Worm (Caenorhabditis elegans): ENCODE results near the gene F18E9.8.

F18E9.8 gene

DNA sequence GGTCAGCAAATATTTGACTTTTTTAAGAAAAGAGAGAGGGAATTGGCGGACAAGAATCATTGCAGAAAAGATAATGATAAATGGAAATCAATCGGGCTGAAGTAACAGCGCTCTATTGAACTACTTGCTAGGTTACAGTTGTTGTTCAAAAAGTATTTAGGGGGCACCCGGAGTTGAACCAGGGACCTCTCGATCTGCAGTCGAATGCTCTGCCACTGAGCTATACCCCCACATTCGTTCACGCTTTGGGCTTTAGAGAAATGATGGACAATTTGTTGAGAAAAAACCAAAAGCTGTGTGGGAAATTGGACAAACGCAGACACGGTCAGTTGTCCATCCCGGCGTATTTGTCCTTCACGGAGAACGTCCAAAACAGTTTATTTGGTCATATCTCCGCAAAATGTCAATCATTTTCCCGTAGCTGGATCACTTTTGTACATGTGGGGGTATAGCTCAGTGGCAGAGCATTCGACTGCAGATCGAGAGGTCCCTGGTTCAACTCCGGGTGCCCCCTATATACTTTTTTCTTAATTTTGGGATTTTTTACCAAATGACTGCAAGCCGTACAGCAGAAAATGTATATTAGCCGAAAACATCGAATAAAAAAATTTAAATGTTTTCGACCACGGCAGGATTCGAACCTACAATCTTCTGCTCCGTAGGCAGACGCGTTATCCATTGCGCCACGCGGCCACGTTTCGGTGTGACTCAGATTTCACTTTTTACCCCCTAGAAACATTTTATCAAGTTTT is 42.7 kb upstream of the F18E9.8 start (continued):
- no peak for TF ChIP-seq dpff-1 (tag; optimal IDR thresholded peaks at IDR 0.05)
- peak; percentile 61 for TF ChIP-seq pbrm-1 (GFP tag; IDR thresholded peaks at IDR 0.05)
- TF ChIP-seq T07F8.4 (tag; optimal IDR thresholded peaks at IDR 0.05) = no peak
- no peak for TF ChIP-seq efl-1 (GFP tag; optimal IDR thresholded peaks at IDR 0.05)
- no peak for TF ChIP-seq F49E8.2 (tag; optimal IDR thresholded peaks at IDR 0.05; ENCODE audit: insufficient read depth)
- TF ChIP-seq akir-1 (GFP tag; optimal IDR thresholded peaks at IDR 0.05) = no peak
- no peak for TF ChIP-seq madf-6 (GFP tag; IDR thresholded peaks at IDR 0.05)
- peak; percentile 9; the same call in 1 of the 2 replicates for TF ChIP-seq hmg-20 (GFP tag; IDR thresholded peaks at IDR 0.05)
- TF ChIP-seq ceh-91 (GFP tag; IDR thresholded peaks at IDR 0.05) = no peak
- TF ChIP-seq cebp-2 (GFP tag; IDR thresholded peaks at IDR 0.05) = no peak
- TF ChIP-seq ztf-6 (GFP tag; IDR thresholded peaks at IDR 0.05) = no peak
- 0 out of 2 replicates have a peak, but pooled peaks have one; percentile 64 for TF ChIP-seq ekl-4 (GFP tag; IDR thresholded peaks at IDR 0.05)
- TF ChIP-seq zim-3 (tag; optimal IDR thresholded peaks at IDR 0.05) = no peak
- peak; percentile 23 for TF ChIP-seq gei-17 (GFP tag; optimal IDR thresholded peaks at IDR 0.05)
- peak; percentile 49 for TF ChIP-seq zfh-2 (GFP tag; conservative IDR thresholded peaks at IDR 0.05)
- TF ChIP-seq F52B5.7 (tag; optimal IDR thresholded peaks at IDR 0.05) = no peak
- TF ChIP-seq let-607 (tag; optimal IDR thresholded peaks at IDR 0.05) = peak in 1 of 2 experiments; percentile 34
- TF ChIP-seq hlh-12 (tag; optimal IDR thresholded peaks at IDR 0.05) = no peak
- TF ChIP-seq ets-4 (GFP tag; optimal IDR thresholded peaks at IDR 0.05) = no peak
- no peak for TF ChIP-seq F57A8.1 (GFP tag; optimal IDR thresholded peaks at IDR 0.05)
- TF ChIP-seq lin-26 (GFP tag; IDR thresholded peaks at IDR 0.05) = peak; percentile 88
- TF ChIP-seq madf-8 (GFP tag; conservative IDR thresholded peaks at IDR 0.05) = no peak
- peak; percentile 56 for TF ChIP-seq sptf-2 (GFP tag; optimal IDR thresholded peaks at IDR 0.05)
- no peak for TF ChIP-seq nhr-179 (tag; optimal IDR thresholded peaks at IDR 0.05)
- TF ChIP-seq mcd-1 (GFP tag; IDR thresholded peaks at IDR 0.05) = peak; percentile 73
- TF ChIP-seq egl-44 (GFP tag; IDR thresholded peaks at IDR 0.05) = no peak
- no peak for TF ChIP-seq ceh-79 (tag; optimal IDR thresholded peaks at IDR 0.05)
- peak; percentile 23 for TF ChIP-seq repo-1 (tag; optimal IDR thresholded peaks at IDR 0.05)
- TF ChIP-seq nfya-2 (GFP tag; IDR thresholded peaks at IDR 0.05) = 0 out of 2 replicates have a peak, but pooled peaks have one; percentile 25
- TF ChIP-seq egl-18 (GFP tag; IDR thresholded peaks at IDR 0.05) = no peak
- TF ChIP-seq F33H1.4 (GFP tag; IDR thresholded peaks at IDR 0.05) = no peak
- TF ChIP-seq nhr-90 (tag; optimal IDR thresholded peaks at IDR 0.05) = peak; percentile 64
- no peak for TF ChIP-seq lag-1 (GFP tag; IDR thresholded peaks at IDR 0.05)
- no peak for TF ChIP-seq sdz-38 (tag; optimal IDR thresholded peaks at IDR 0.05)
- no peak for TF ChIP-seq ceh-27 (GFP tag; optimal IDR thresholded peaks at IDR 0.05)
- TF ChIP-seq nhr-120 (GFP tag; IDR thresholded peaks at IDR 0.05) = no peak
- TF ChIP-seq C06A6.2 (GFP tag; conservative IDR thresholded peaks at IDR 0.05) = no peak
- TF ChIP-seq Y53G8AR.9 (GFP tag; conservative IDR thresholded peaks at IDR 0.05) = peak; percentile 68; the same call in 1 of the 2 replicates
- no peak for TF ChIP-seq Y67H2A.10 (GFP tag; conservative IDR thresholded peaks at IDR 0.05)
- no peak for TF ChIP-seq mes-4 (tag; optimal IDR thresholded peaks at IDR 0.05)
- TF ChIP-seq ztf-22 (GFP tag; optimal IDR thresholded peaks at IDR 0.05) = no peak
- no peak for TF ChIP-seq madf-10 (tag; optimal IDR thresholded peaks at IDR 0.05)
- peak; percentile 84 for TF ChIP-seq B0261.1 (tag; optimal IDR thresholded peaks at IDR 0.05)
- TF ChIP-seq F39B2.1 (GFP tag; IDR thresholded peaks at IDR 0.05) = no peak
- no peak for TF ChIP-seq nhr-27 (tag; optimal IDR thresholded peaks at IDR 0.05)
- 0 out of 2 replicates have a peak, but pooled peaks have one; percentile 41 for TF ChIP-seq ztf-28 (GFP tag; IDR thresholded peaks at IDR 0.05)
- TF ChIP-seq let-526 (GFP tag; IDR thresholded peaks at IDR 0.05) = no peak
- peak; percentile 62 for TF ChIP-seq somi-1 (GFP tag; optimal IDR thresholded peaks at IDR 0.05)

All from whole organism, young adult.